Fruit fly (Drosophila melanogaster) whole organism, embryonic: ENCODE data around the gene snz.

ENCODE experiments used
- Antp ChIP-seq: fragments of 200-800 bp; sonication (Bioruptor generic); optimal IDR thresholded peaks from 3 replicates; lab custom pipeline; 2016; ENCODE audit warnings: missing biosample characterization, missing genetic modification characterization
- Bdp1 ChIP-seq: fragments of 200-800 bp; sonication (Bioruptor generic); optimal IDR thresholded peaks from 3 replicates; lab custom pipeline; 2016; ENCODE audit warnings: missing biosample characterization, missing genetic modification characterization
- CG10959 ChIP-seq: fragments of 200-800 bp; sonication (Bioruptor generic); IDR thresholded peaks from 2 replicates; pipeline ENCODE4 v1.3.6; 2022; ENCODE audit warnings: missing biosample characterization, missing genetic modification characterization
- CG11560 ChIP-seq: fragments of 200-800 bp; sonication (Bioruptor generic); IDR thresholded peaks from 3 replicates; pipeline ENCODE4 v1.3.6; 2022; ENCODE audit warnings: missing biosample characterization, missing genetic modification characterization
- CG11696 ChIP-seq: fragments of 200-800 bp; sonication (Bioruptor generic); IDR thresholded peaks from 2 replicates; pipeline ENCODE4 v1.3.6; 2022; ENCODE audit warnings: missing biosample characterization, missing genetic modification characterization
- CG13287 ChIP-seq: fragments of 200-800 bp; sonication (Bioruptor generic); IDR thresholded peaks from 2 replicates; pipeline ENCODE4 v1.3.6; 2022; ENCODE audit warnings: missing biosample characterization, missing genetic modification characterization; ENCODE audit not compliant: partially characterized antibody
- CG13424 ChIP-seq: fragments of 200-800 bp; sonication (Bioruptor generic); optimal IDR thresholded peaks from 2 replicates; lab custom pipeline; 2019; ENCODE audit warnings: missing biosample characterization, mild to moderate bottlenecking, missing genetic modification characterization, moderate library complexity
- CG13775 ChIP-seq: fragments of 200-800 bp; sonication (Bioruptor generic); optimal IDR thresholded peaks from 3 replicates; lab custom pipeline; 2017; ENCODE audit warnings: missing biosample characterization, mild to moderate bottlenecking, missing genetic modification characterization
- CG15011 ChIP-seq: fragments of 200-800 bp; sonication (Bioruptor generic); optimal IDR thresholded peaks from 3 replicates; lab custom pipeline; 2018; ENCODE audit warnings: missing biosample characterization, mild to moderate bottlenecking, missing genetic modification characterization
- CG15514 ChIP-seq: fragments of 200-800 bp; sonication (Bioruptor generic); optimal IDR thresholded peaks from 3 replicates; lab custom pipeline; 2017; ENCODE audit warnings: missing biosample characterization, missing genetic modification characterization, mild to moderate bottlenecking, moderate library complexity, missing genetic modification reagents
- CG15696 ChIP-seq: fragments of 200-800 bp; sonication (Bioruptor generic); optimal IDR thresholded peaks from 2 replicates; lab custom pipeline; 2019; ENCODE audit warnings: missing biosample characterization, mild to moderate bottlenecking, missing genetic modification characterization, moderate library complexity
- CG16863 ChIP-seq: fragments of 200-800 bp; sonication (Bioruptor generic); optimal IDR thresholded peaks from 3 replicates; lab custom pipeline; 2016; ENCODE audit warnings: missing biosample characterization, missing genetic modification characterization
- CG17361 ChIP-seq: fragments of 200-800 bp; sonication (Bioruptor generic); IDR thresholded peaks from 3 replicates; pipeline ENCODE4 v1.3.6; 2022; ENCODE audit warnings: missing biosample characterization, missing genetic modification characterization
- CG18262 ChIP-seq: fragments of 200-800 bp; optimal IDR thresholded peaks from 3 replicates; lab custom pipeline; 2019; ENCODE audit warnings: missing biosample characterization, mild to moderate bottlenecking, missing genetic modification characterization, moderate library complexity
- CG18619 ChIP-seq: fragments of 200-800 bp; sonication (Bioruptor generic); optimal IDR thresholded peaks from 3 replicates; lab custom pipeline; 2017; ENCODE audit warnings: missing biosample characterization, mild to moderate bottlenecking, missing genetic modification characterization
- CG31224 ChIP-seq: fragments of 200-800 bp; sonication (Bioruptor generic); IDR thresholded peaks from 2 replicates; pipeline ENCODE4 v1.3.6; 2022; ENCODE audit warnings: missing biosample characterization, missing genetic modification characterization
- CG33557 ChIP-seq: fragments of 200-800 bp; sonication (Bioruptor generic); optimal IDR thresholded peaks from 2 replicates; lab custom pipeline; 2019; ENCODE audit warnings: missing biosample characterization, mild to moderate bottlenecking, missing genetic modification characterization, moderate library complexity
- CG5245 ChIP-seq: fragments of 200-800 bp; sonication (Bioruptor generic); optimal IDR thresholded peaks from 3 replicates; lab custom pipeline; 2016; ENCODE audit warnings: missing biosample characterization, missing genetic modification characterization
- CG6683 ChIP-seq: fragments of 200-800 bp; sonication (Bioruptor generic); optimal IDR thresholded peaks from 2 replicates; lab custom pipeline; 2017; ENCODE audit warnings: missing biosample characterization, mild to moderate bottlenecking, missing genetic modification characterization, missing genetic modification reagents
- CG7271 ChIP-seq: fragments of 200-800 bp; sonication (Bioruptor generic); optimal IDR thresholded peaks from 2 replicates; lab custom pipeline; 2018; ENCODE audit warnings: missing biosample characterization, mild to moderate bottlenecking, missing genetic modification characterization, moderate library complexity
- CG7786 ChIP-seq: fragments of 200-800 bp; sonication (Bioruptor generic); optimal IDR thresholded peaks from 2 replicates; lab custom pipeline; 2016; ENCODE audit warnings: missing biosample characterization, missing genetic modification characterization
- CG8089 ChIP-seq: fragments of 200-800 bp; sonication (Bioruptor generic); optimal IDR thresholded peaks from 3 replicates; lab custom pipeline; 2016; ENCODE audit warnings: missing biosample characterization, missing genetic modification characterization
- Ets97D ChIP-seq: fragments of 200-800 bp; sonication (Bioruptor generic); optimal IDR thresholded peaks from 3 replicates; lab custom pipeline; 2016; ENCODE audit warnings: missing biosample characterization, missing genetic modification characterization
- HLH4C ChIP-seq: fragments of 200-800 bp; sonication (Bioruptor generic); IDR thresholded peaks from 3 replicates; pipeline ENCODE4 v1.3.6; 2022; ENCODE audit warnings: missing biosample characterization, missing genetic modification characterization; ENCODE audit not compliant: partially characterized antibody
- Nf-YB ChIP-seq: fragments of 200-800 bp; sonication (Bioruptor generic); optimal IDR thresholded peaks from 3 replicates; lab custom pipeline; 2019; ENCODE audit warnings: missing biosample characterization, mild to moderate bottlenecking, missing genetic modification characterization, moderate library complexity
- Pdp1 ChIP-seq, 2 experiments: fragments of 200-800 bp; sonication (Bioruptor generic); optimal IDR thresholded peaks; 3 replicates each; lab custom pipeline; 2016; ENCODE audit warnings: missing biosample characterization in 2 of 2, missing genetic modification characterization in 2 of 2, mild to moderate bottlenecking in 1 of 2, moderate library complexity in 1 of 2
- Ravus ChIP-seq: fragments of 200-800 bp; sonication (Bioruptor generic); IDR thresholded peaks from 2 replicates; pipeline ENCODE4 v1.3.6; 2022; ENCODE audit warnings: missing biosample characterization, missing genetic modification characterization
- Taf1 ChIP-seq: fragments of 200-800 bp; sonication (Bioruptor generic); IDR thresholded peaks from 2 replicates; pipeline ENCODE4 v1.3.6; 2022; ENCODE audit warnings: missing biosample characterization, missing genetic modification characterization
- Tbp ChIP-seq: fragments of >200 bp; optimal IDR thresholded peaks from 2 replicates; lab custom pipeline; 2018; ENCODE audit warnings: missing biosample characterization, missing genetic modification characterization
- ase ChIP-seq: fragments of 200-800 bp; sonication (Bioruptor generic); IDR thresholded peaks from 3 replicates; pipeline ENCODE4 v1.3.6; 2022; ENCODE audit warnings: missing biosample characterization, missing genetic modification characterization
- cas ChIP-seq: fragments of 200-800 bp; sonication (Bioruptor generic); IDR thresholded peaks from 2 replicates; pipeline ENCODE4 v1.3.6; 2022; ENCODE audit warnings: missing biosample characterization, missing genetic modification characterization
- danr ChIP-seq: fragments of 200-800 bp; sonication (Bioruptor generic); IDR thresholded peaks from 2 replicates; pipeline ENCODE4 v1.3.6; 2022; ENCODE audit warnings: missing biosample characterization, missing genetic modification characterization
- her ChIP-seq: fragments of 200-800 bp; sonication (Bioruptor generic); optimal IDR thresholded peaks from 2 replicates; lab custom pipeline; 2016; ENCODE audit warnings: missing biosample characterization, missing genetic modification characterization
- hkb ChIP-seq, 2 experiments: fragments of 200-800 bp in 1 of 2; fragments of >200 bp in 1 of 2; sonication (Bioruptor generic) in 1 of 2; IDR thresholded peaks in 1 of 2; optimal IDR thresholded peaks in 1 of 2; 2 replicates each; pipeline versions ENCODE4 v1.3.6 to Lab custom; 2017 to 2022; ENCODE audit warnings: missing biosample characterization in 1 of 2, missing genetic modification characterization in 1 of 2
- insv ChIP-seq, 2 experiments: fragments of 200-800 bp; sonication (Bioruptor generic); optimal IDR thresholded peaks; 3 replicates each; lab custom pipeline; 2016 to 2018; ENCODE audit warnings: missing biosample characterization in 2 of 2, missing genetic modification characterization in 2 of 2
- inv ChIP-seq: fragments of 200-800 bp; sonication (Bioruptor generic); IDR thresholded peaks from 2 replicates; pipeline ENCODE4 v1.3.6; 2022; ENCODE audit warnings: missing biosample characterization, missing genetic modification characterization; ENCODE audit not compliant: partially characterized antibody
- kah ChIP-seq: fragments of 200-800 bp; sonication (Bioruptor generic); optimal IDR thresholded peaks from 2 replicates; lab custom pipeline; 2018; ENCODE audit warnings: missing biosample characterization, mild to moderate bottlenecking, missing genetic modification characterization
- maf-S ChIP-seq: fragments of 200-800 bp; sonication (Bioruptor generic); optimal IDR thresholded peaks from 2 replicates; lab custom pipeline; 2016; ENCODE audit warnings: missing biosample characterization, missing genetic modification characterization
- slou ChIP-seq: fragments of 200-800 bp; sonication (Bioruptor generic); optimal IDR thresholded peaks from 3 replicates; lab custom pipeline; 2016; ENCODE audit warnings: missing biosample characterization, missing genetic modification characterization
- sob ChIP-seq: fragments of 200-800 bp; sonication (Bioruptor generic); IDR thresholded peaks from 2 replicates; pipeline ENCODE4 v1.3.6; 2022; ENCODE audit warnings: missing biosample characterization, missing genetic modification characterization
- tna ChIP-seq: fragments of 200-800 bp; sonication (Bioruptor generic); IDR thresholded peaks from 2 replicates; pipeline ENCODE4 v1.3.6; 2022; ENCODE audit warnings: missing biosample characterization, missing genetic modification characterization; ENCODE audit not compliant: partially characterized antibody
- tx ChIP-seq: fragments of 200-800 bp; sonication (Bioruptor generic); optimal IDR thresholded peaks from 2 replicates; lab custom pipeline; 2016; ENCODE audit warnings: missing biosample characterization, missing genetic modification characterization
- unc-4 ChIP-seq: fragments of 200-800 bp; sonication (Bioruptor generic); IDR thresholded peaks from 2 replicates; pipeline ENCODE4 v1.3.6; 2022; ENCODE audit warnings: missing biosample characterization, missing genetic modification characterization; ENCODE audit not compliant: partially characterized antibody
- vfl ChIP-seq: fragments of 200-800 bp; sonication (Bioruptor generic); optimal IDR thresholded peaks from 2 replicates; lab custom pipeline; 2016; ENCODE audit warnings: missing biosample characterization, missing genetic modification characterization

snz gene

DNA sequence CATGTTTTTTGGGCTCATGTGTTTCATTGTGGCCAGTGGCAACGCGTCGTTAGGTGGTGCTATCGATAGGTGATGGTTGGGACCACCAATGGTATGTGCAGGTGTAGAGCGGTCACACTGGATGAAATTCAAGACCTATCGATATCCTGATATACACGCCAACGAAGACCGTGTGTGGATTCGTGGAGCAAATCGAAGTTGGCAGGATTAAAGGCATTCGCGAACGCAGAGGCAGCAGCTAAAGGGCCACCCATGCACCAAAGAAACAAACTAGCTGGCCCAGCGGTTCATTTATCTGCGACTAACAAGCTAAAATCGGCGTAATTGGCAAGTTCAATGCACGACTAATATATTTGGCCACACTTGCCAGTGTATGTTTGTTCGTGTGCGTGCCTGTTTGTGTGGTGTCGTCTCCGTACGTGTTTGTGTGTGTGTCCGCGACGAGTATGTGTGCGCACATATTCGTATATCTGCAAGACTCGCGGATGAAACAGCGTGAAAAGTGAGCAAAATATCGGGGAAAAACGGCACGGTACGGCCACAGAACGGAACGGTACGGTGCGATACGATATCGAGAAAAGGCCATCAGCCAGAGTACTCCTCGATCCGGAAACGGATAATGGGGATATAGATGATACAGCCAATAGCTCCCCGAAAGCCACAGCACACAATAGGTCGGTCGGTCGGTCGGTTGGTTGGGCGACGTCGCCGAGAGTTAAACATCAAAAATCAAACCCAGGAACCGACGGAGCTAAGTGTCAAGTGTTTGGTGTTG lies 24.1 kb downstream of the snz start, which contains the start of gene Ubr3 (continued):
- peak; percentile 92 for TF ChIP-seq Ets97D (GFP tag; lab: Kevin White, UChicago)
- TF ChIP-seq CG13424: no peak
- TF ChIP-seq unc-4 (GFP tag; lab: Robert Waterston, UW): peak; percentile 68
- peak; percentile 29 for TF ChIP-seq CG6683 (GFP tag; lab: Kevin White, UChicago)
- TF ChIP-seq CG18262: no peak
- peak; percentile 74 for TF ChIP-seq inv
- TF ChIP-seq insv (GFP tag; optimal IDR thresholded peaks at IDR 0.05; lab: Kevin White, UChicago): peak in 1 of 2 experiments; percentile 13
- peak; percentile 37 for TF ChIP-seq CG15514

DNA sequence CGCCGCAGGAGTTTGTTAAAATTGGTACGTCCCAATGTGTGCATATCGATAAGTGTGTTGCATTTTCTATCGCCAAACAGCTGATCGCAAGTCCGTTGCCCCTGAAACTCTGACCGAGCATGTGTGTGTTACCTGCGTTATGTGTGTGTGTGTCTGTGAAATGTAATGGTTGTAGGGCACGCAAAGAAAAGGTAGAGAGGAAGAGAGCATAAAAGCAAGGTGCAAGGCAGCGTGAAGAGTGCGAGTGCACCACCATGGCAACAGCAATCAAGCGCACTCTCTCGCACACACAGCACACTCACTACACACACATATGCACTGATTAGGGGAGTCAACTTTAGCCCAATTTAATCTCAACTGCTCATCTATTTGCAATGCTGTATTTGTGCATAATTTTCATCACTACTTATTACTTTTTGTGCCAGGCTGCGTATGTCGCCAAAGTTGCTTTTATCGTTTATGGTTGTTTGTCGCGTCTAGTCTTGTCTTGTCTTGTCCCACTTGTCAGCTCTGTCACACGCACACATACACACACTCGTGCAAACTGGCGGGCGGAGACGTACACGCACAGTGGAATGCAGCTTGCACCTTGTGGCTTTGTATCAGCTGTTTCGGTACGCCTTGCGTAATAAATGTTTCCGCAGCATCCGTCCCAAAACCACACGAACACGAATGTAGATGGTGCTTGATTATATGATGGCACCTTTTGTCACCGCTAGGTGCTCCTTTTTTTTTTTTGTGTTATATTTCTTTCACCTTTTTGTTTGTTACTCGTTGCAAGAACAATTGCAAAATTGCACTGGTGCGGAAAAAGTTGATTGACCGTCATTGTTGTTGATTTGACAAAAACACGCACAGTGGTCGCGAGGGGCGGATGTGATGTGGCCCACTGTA lies 25.9 kb downstream of the snz start:
- peak; percentile 89 for TF ChIP-seq CG16863 (GFP tag; lab: Kevin White, UChicago)
- TF ChIP-seq Tbp: no peak
- TF ChIP-seq ase (GFP tag; lab: Robert Waterston, UW): peak; percentile 51; the same call in 1 of the 3 replicates
- peak; percentile 81 for TF ChIP-seq CG18619
- peak; percentile 95 for TF ChIP-seq CG17361 (GFP tag; lab: Robert Waterston, UW)
- peak; percentile 67 for TF ChIP-seq Nf-YB (GFP tag; lab: Kevin White, UChicago)
- TF ChIP-seq CG7271: no peak
- peak; percentile 44 for TF ChIP-seq vfl (GFP tag; lab: Kevin White, UChicago)
- no peak for TF ChIP-seq hkb (optimal IDR thresholded peaks at IDR 0.05; lab: Kevin White, UChicago)
- peak; percentile 61; the same call in 1 of the 2 replicates for TF ChIP-seq hkb (GFP tag; IDR thresholded peaks at IDR 0.05; lab: Robert Waterston, UW)
- peak; percentile 42; the same call in 2 of the 3 replicates for TF ChIP-seq CG11560
- peak; percentile 84 for TF ChIP-seq CG33557
- 0 out of 2 replicates have a peak, but pooled peaks have one; percentile 36 for TF ChIP-seq sob
- peak; percentile 50 for TF ChIP-seq Ets97D (GFP tag; lab: Kevin White, UChicago)
- TF ChIP-seq tna (GFP tag; lab: Robert Waterston, UW): no peak
- TF ChIP-seq slou: no peak
- no peak for TF ChIP-seq CG13287 (GFP tag; lab: Robert Waterston, UW)
- TF ChIP-seq CG31224 (GFP tag; lab: Robert Waterston, UW): no peak
- TF ChIP-seq maf-S (GFP tag; lab: Kevin White, UChicago): peak; percentile 57
- TF ChIP-seq tx (GFP tag; lab: Kevin White, UChicago): peak; percentile 76
- no peak for TF ChIP-seq HLH4C (GFP tag; lab: Robert Waterston, UW)
- TF ChIP-seq CG13775 (GFP tag; lab: Kevin White, UChicago): peak; percentile 77
- TF ChIP-seq CG7786 (GFP tag; lab: Kevin White, UChicago): peak; percentile 80
- peak; percentile 81 to 92 for TF ChIP-seq Pdp1 (GFP tag; optimal IDR thresholded peaks at IDR 0.05; lab: Kevin White, UChicago)
- TF ChIP-seq CG8089: peak; percentile 79
- 0 out of 2 replicates have a peak, but pooled peaks have one; percentile 32 for TF ChIP-seq CG10959 (GFP tag; lab: Robert Waterston, UW)
- peak; percentile 61 for TF ChIP-seq Bdp1 (GFP tag; lab: Kevin White, UChicago)
- peak; percentile 53 for TF ChIP-seq her (GFP tag; lab: Kevin White, UChicago)
- TF ChIP-seq CG11696 (GFP tag; lab: Robert Waterston, UW): 0 out of 2 replicates have a peak, but pooled peaks have one; percentile 29
- TF ChIP-seq Taf1: no peak
- peak; percentile 79 for TF ChIP-seq Antp (GFP tag; lab: Kevin White, UChicago)
- no peak for TF ChIP-seq cas (GFP tag; lab: Robert Waterston, UW)
- TF ChIP-seq CG15696 (tag; lab: Kevin White, UChicago): peak; percentile 70
- TF ChIP-seq CG15011: peak; percentile 47
- TF ChIP-seq kah: peak; percentile 65
- TF ChIP-seq Ravus (GFP tag; lab: Robert Waterston, UW): no peak
- TF ChIP-seq CG5245 (GFP tag; lab: Kevin White, UChicago): peak; percentile 61
- TF ChIP-seq danr (GFP tag; lab: Robert Waterston, UW): peak; percentile 61; the same call in 1 of the 2 replicates
